Worm (Caenorhabditis elegans) whole organism, mixed stage, embryonic: ENCODE measurements around the gene C53B4.2.

Experiments used
- M03D4.4 ChIP-seq: sonication (generic microtip); optimal IDR thresholded peaks from 2 replicates; lab custom pipeline; 2017; ENCODE audit warnings: mild to moderate bottlenecking, missing genetic modification characterization, missing compliant biosample characterization
- bed-3 ChIP-seq: fragments of 200-800 bp; sonication (Bioruptor generic); optimal IDR thresholded peaks from 3 replicates; lab custom pipeline; 2018; ENCODE audit warnings: mild to moderate bottlenecking, missing genetic modification characterization, moderate library complexity, missing compliant biosample characterization
- blmp-1 ChIP-seq: fragments of 150-350 bp; optimal IDR thresholded peaks from 2 replicates; lab custom pipeline; 2014; ENCODE audit warnings: missing biosample characterization, missing genetic modification characterization
- ceh-39 ChIP-seq: fragments of 150-350 bp; optimal IDR thresholded peaks from 2 replicates; lab custom pipeline; 2014; ENCODE audit warnings: missing biosample characterization, missing genetic modification characterization
- ceh-43 ChIP-seq: fragments of 200-800 bp; sonication (Bioruptor generic); optimal IDR thresholded peaks from 2 replicates; lab custom pipeline; 2018; ENCODE audit warnings: mild to moderate bottlenecking, missing genetic modification characterization, moderate library complexity, missing compliant biosample characterization
- ceh-83 ChIP-seq: fragments of 200-800 bp; sonication (Bioruptor generic); optimal IDR thresholded peaks from 2 replicates; lab custom pipeline; 2018; ENCODE audit warnings: mild to moderate bottlenecking, missing genetic modification characterization, missing compliant biosample characterization
- ces-1 ChIP-seq: fragments of 150-350 bp; optimal IDR thresholded peaks from 2 replicates; lab custom pipeline; 2014; ENCODE audit warnings: missing biosample characterization, missing genetic modification reagents, missing genetic modification characterization
- cnd-1 ChIP-seq: fragments of 200-800 bp; sonication (Bioruptor generic); optimal IDR thresholded peaks from 2 replicates; lab custom pipeline; 2018; ENCODE audit warnings: mild to moderate bottlenecking, missing genetic modification characterization, missing compliant biosample characterization
- elt-1 ChIP-seq: sonication (generic microtip); optimal IDR thresholded peaks from 2 replicates; lab custom pipeline; 2017; ENCODE audit warnings: missing genetic modification characterization, mild to moderate bottlenecking, missing compliant biosample characterization, antibody characterized with exemption, moderate library complexity, borderline replicate concordance; ENCODE audit not compliant: insufficient read depth
- hlh-1 ChIP-seq: fragments of 150-350 bp; optimal IDR thresholded peaks from 2 replicates; lab custom pipeline; 2014; ENCODE audit warnings: missing biosample characterization, missing genetic modification reagents, missing genetic modification characterization
- lin-13 ChIP-seq: fragments of 150-350 bp; optimal IDR thresholded peaks from 2 replicates; lab custom pipeline; 2014; ENCODE audit warnings: missing biosample characterization, missing genetic modification characterization
- lin-32 ChIP-seq: fragments of 200-800 bp; sonication (Bioruptor generic); optimal IDR thresholded peaks from 2 replicates; lab custom pipeline; 2018; ENCODE audit warnings: mild to moderate bottlenecking, missing genetic modification characterization, missing compliant biosample characterization
- lsy-2 ChIP-seq: fragments of 150-350 bp; optimal IDR thresholded peaks from 2 replicates; lab custom pipeline; 2014; ENCODE audit warnings: missing biosample characterization, missing genetic modification characterization
- mab-5 ChIP-seq: fragments of 150-350 bp; optimal IDR thresholded peaks from 2 replicates; lab custom pipeline; 2014; ENCODE audit warnings: missing biosample characterization, missing genetic modification characterization
- mep-1 ChIP-seq: fragments of 150-350 bp; optimal IDR thresholded peaks from 2 replicates; lab custom pipeline; 2017; ENCODE audit warnings: missing biosample characterization, missing genetic modification reagents, missing genetic modification characterization, inconsistent platforms
- mls-2 ChIP-seq: sonication (generic microtip); optimal IDR thresholded peaks from 2 replicates; lab custom pipeline; 2016; ENCODE audit warnings: mild to moderate bottlenecking, missing genetic modification characterization, moderate library complexity, missing compliant biosample characterization
- nhr-12 ChIP-seq: fragments of 150-350 bp; optimal IDR thresholded peaks from 2 replicates; lab custom pipeline; 2014; ENCODE audit warnings: missing biosample characterization, missing genetic modification characterization
- nhr-2 ChIP-seq: fragments of 150-350 bp; optimal IDR thresholded peaks from 2 replicates; lab custom pipeline; 2014; ENCODE audit warnings: missing biosample characterization, missing genetic modification characterization
- nhr-237 ChIP-seq: fragments of 150-350 bp; optimal IDR thresholded peaks from 2 replicates; lab custom pipeline; 2014; ENCODE audit warnings: missing biosample characterization, missing genetic modification characterization
- nhr-28 ChIP-seq: fragments of 150-350 bp; optimal IDR thresholded peaks from 2 replicates; lab custom pipeline; 2014; ENCODE audit warnings: missing biosample characterization, missing genetic modification characterization
- nhr-76 ChIP-seq: sonication (generic microtip); optimal IDR thresholded peaks from 2 replicates; lab custom pipeline; 2017; ENCODE audit warnings: missing biosample characterization, missing genetic modification characterization
- pha-4 ChIP-seq: fragments of 150-350 bp; optimal IDR thresholded peaks from 2 replicates; lab custom pipeline; 2018; ENCODE audit warnings: missing biosample characterization, missing genetic modification reagents, missing genetic modification characterization
- sem-2 ChIP-seq: fragments of 200-800 bp; sonication (Bioruptor generic); optimal IDR thresholded peaks from 2 replicates; lab custom pipeline; 2018; ENCODE audit warnings: mild to moderate bottlenecking, missing genetic modification characterization, missing compliant biosample characterization
- snpc-4 ChIP-seq: fragments of 150-350 bp; optimal IDR thresholded peaks from 2 replicates; lab custom pipeline; 2014; ENCODE audit warnings: missing biosample characterization, missing genetic modification characterization
- sptf-1 ChIP-seq: sonication (generic microtip); optimal IDR thresholded peaks from 2 replicates; lab custom pipeline; 2017; ENCODE audit warnings: mild to moderate bottlenecking, missing genetic modification characterization, moderate library complexity, missing compliant biosample characterization
- tbx-8 ChIP-seq: fragments of 200-800 bp; sonication (Bioruptor generic); optimal IDR thresholded peaks from 2 replicates; lab custom pipeline; 2018; ENCODE audit warnings: mild to moderate bottlenecking, missing genetic modification characterization, moderate library complexity, missing compliant biosample characterization
- unc-120 ChIP-seq: sonication (generic microtip); optimal IDR thresholded peaks from 2 replicates; lab custom pipeline; 2017; ENCODE audit warnings: missing genetic modification characterization, missing compliant biosample characterization; ENCODE audit not compliant: poor library complexity, severe bottlenecking
- unc-39 ChIP-seq: fragments of 150-350 bp; optimal IDR thresholded peaks from 2 replicates; lab custom pipeline; 2014; ENCODE audit warnings: missing biosample characterization, missing genetic modification characterization
- unc-62 ChIP-seq: fragments of 150-350 bp; optimal IDR thresholded peaks from 2 replicates; lab custom pipeline; 2014; ENCODE audit warnings: missing biosample characterization, missing genetic modification reagents, missing genetic modification characterization
- zip-8 ChIP-seq: fragments of 150-350 bp; optimal IDR thresholded peaks from 2 replicates; lab custom pipeline; 2014; ENCODE audit warnings: missing biosample characterization, missing genetic modification characterization
- ztf-11 ChIP-seq: fragments of 150-350 bp; optimal IDR thresholded peaks from 2 replicates; lab custom pipeline; 2014; ENCODE audit warnings: missing biosample characterization, missing genetic modification characterization

The C53B4.2 gene

DNA sequence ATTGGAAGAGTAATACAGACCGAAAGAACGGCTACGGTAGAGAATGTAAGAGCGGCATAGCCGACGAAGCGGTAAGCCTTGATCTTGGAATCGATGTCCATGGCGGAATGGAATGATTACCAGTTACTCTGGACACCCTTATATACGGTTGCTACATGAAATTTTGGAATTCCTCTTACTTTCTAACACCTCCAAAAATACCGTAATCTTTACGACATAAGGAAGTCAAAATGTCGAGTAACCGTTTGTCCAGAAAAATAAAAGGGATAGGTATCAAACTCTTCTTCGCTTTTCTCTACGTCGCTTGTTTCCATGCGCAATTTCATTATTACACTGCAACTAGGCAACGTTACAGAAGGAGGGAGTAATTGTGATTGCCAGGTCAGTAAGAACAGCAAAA, 13.7 kb downstream of the C53B4.2 start, which contains the start of gene col-119:
Gene col-119 (minus strand): TSS at position 101 of the 400 bp plus-strand sequence.
- TF ChIP-seq ztf-11 (tag; lab: Kevin White, UChicago) (no peak), nhr-2 (tag; lab: Kevin White, UChicago) (no peak), nhr-237 (tag; lab: Kevin White, UChicago) (no peak), unc-39 (tag; lab: Kevin White, UChicago) (no peak), ceh-39 (no peak), nhr-76 (tag; lab: Kevin White, UChicago) (no peak), mep-1 (tag; lab: Kevin White, UChicago) (no peak)

- TF ChIP-seq sptf-1 (tag; lab: Kevin White, UChicago) (no peak), blmp-1 (tag; lab: Kevin White, UChicago) (no peak), mep-1 (tag; lab: Kevin White, UChicago) (no peak), unc-62 (no peak), pha-4 (tag; lab: Kevin White, UChicago) (no peak), lin-32 (GFP tag; lab: Kevin White, UChicago) (no peak), bed-3 (GFP tag; lab: Kevin White, UChicago) (no peak), tbx-8 (GFP tag; lab: Kevin White, UChicago) (no peak), ztf-11 (tag; lab: Kevin White, UChicago) (no peak)
These were observed 18.6 kb downstream of the C53B4.2 start, which contains the start of gene nstp-1 for ce11 chrIV:8984566-8984965. Gene nstp-1 (plus strand): TSS chrIV:8984866.

ce11 chrIV:8986761-8987316, 20.9 kb downstream of the C53B4.2 start, which contains the start of gene bre-1:
Gene bre-1 (plus strand): TSS chrIV:8987266.
- TF ChIP-seq M03D4.4 (tag; lab: Kevin White, UChicago), result no peak
- peak; percentile 91 for TF ChIP-seq hlh-1 (tag; lab: Kevin White, UChicago)
- TF ChIP-seq ces-1 (GFP tag; lab: Kevin White, UChicago), result peak; percentile 10
- TF ChIP-seq nhr-12 (tag; lab: Kevin White, UChicago), result no peak
- no peak for TF ChIP-seq sem-2

- TF ChIP-seq nhr-76 (tag; lab: Kevin White, UChicago), result no peak
- no peak for TF ChIP-seq unc-120 (tag; lab: Kevin White, UChicago)
- TF ChIP-seq cnd-1 (tag; lab: Kevin White, UChicago), result no peak
- no peak for TF ChIP-seq mab-5
- no peak for TF ChIP-seq unc-39 (tag; lab: Kevin White, UChicago)
- TF ChIP-seq nhr-237 (tag; lab: Kevin White, UChicago), result no peak
- TF ChIP-seq sptf-1 (tag; lab: Kevin White, UChicago), result no peak
- TF ChIP-seq snpc-4, result no peak
- TF ChIP-seq nhr-2 (tag; lab: Kevin White, UChicago), result no peak
- no peak for TF ChIP-seq mls-2 (tag; lab: Kevin White, UChicago)
- no peak for TF ChIP-seq nhr-12 (tag; lab: Kevin White, UChicago)
- no peak for TF ChIP-seq pha-4 (tag; lab: Kevin White, UChicago)
- TF ChIP-seq ceh-43, result no peak
- no peak for TF ChIP-seq unc-62
- TF ChIP-seq M03D4.4 (tag; lab: Kevin White, UChicago), result no peak
- no peak for TF ChIP-seq blmp-1 (tag; lab: Kevin White, UChicago)
- TF ChIP-seq ceh-39, result no peak
- no peak for TF ChIP-seq lin-13
These were observed 26.8 kb downstream of the C53B4.2 start, which contains the start of gene mltn-12 for ce11 chrIV:8992786-8993185. Gene mltn-12 (plus strand): TSS chrIV:8993086.

DNA sequence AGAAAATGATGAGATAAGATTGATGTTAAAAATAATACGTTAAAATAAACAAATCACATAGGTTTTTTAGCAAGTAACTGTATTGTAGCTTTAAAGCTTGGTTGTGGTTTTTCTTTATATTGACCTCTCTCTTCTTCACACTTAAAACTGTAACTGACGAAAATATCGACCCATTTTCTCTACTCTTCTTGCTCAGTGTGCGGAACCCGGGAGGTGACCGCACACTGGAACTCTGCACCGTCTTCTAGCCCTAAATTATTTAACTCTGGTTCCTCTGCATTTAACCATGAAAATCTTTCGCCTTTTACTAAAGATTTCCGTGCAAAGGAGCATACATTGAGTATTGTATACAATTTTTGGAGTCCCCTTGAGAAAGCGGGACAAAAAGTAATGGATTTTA, 28.5 kb downstream of the C53B4.2 start:
- TF ChIP-seq nhr-76 (tag; lab: Kevin White, UChicago) (no peak), nhr-28 (tag; lab: Kevin White, UChicago) (no peak), unc-120 (tag; lab: Kevin White, UChicago) (no peak), nhr-2 (tag; lab: Kevin White, UChicago) (no peak), ceh-83 (no peak), nhr-237 (tag; lab: Kevin White, UChicago) (no peak), tbx-8 (GFP tag; lab: Kevin White, UChicago) (no peak), cnd-1 (tag; lab: Kevin White, UChicago) (no peak)
- TF ChIP-seq, all 35 proteins: peak for 0

DNA sequence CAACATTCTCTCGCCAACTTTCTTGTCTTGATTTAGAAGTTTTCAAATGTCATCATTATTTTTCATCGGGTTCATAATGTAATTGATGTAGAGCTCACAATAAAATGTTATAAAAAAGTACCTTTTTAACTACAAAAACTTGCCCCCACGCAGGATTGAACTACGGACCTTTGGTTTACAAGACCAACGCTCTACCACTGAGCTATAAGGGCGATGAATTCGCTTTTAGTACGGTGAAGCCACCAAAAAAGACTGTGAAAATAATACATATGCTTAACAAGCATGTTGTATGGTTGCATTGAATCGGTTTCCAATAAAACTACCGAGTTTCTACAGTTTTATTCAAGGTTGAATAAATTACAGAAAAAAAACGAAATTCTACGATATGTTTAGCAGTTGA, 34.7 kb downstream of the C53B4.2 start:
- no peak for TF ChIP-seq elt-1 (tag; lab: Kevin White, UChicago)
- TF ChIP-seq pha-4 (tag; lab: Kevin White, UChicago), result no peak
- no peak for TF ChIP-seq ztf-11 (tag; lab: Kevin White, UChicago)
- TF ChIP-seq nhr-237 (tag; lab: Kevin White, UChicago), result no peak
- TF ChIP-seq nhr-2 (tag; lab: Kevin White, UChicago), result no peak
- TF ChIP-seq lin-13, result no peak
- no peak for TF ChIP-seq lin-32 (GFP tag; lab: Kevin White, UChicago)
- TF ChIP-seq bed-3 (GFP tag; lab: Kevin White, UChicago), result no peak
- TF ChIP-seq M03D4.4 (tag; lab: Kevin White, UChicago), result no peak
- no peak for TF ChIP-seq ceh-39
- TF ChIP-seq blmp-1 (tag; lab: Kevin White, UChicago), result no peak
- TF ChIP-seq sem-2, result no peak
- TF ChIP-seq unc-62, result no peak
- no peak for TF ChIP-seq zip-8 (tag; lab: Kevin White, UChicago)
- no peak for TF ChIP-seq lsy-2 (tag; lab: Kevin White, UChicago)
- no peak for TF ChIP-seq nhr-28 (tag; lab: Kevin White, UChicago)
- no peak for TF ChIP-seq cnd-1 (tag; lab: Kevin White, UChicago)
